Worm (Caenorhabditis elegans): Measurements from ENCODE around the gene F23D12.4.

F23D12.4 gene

ce11 chrX:14478743-14479428 lies 34.1 kb downstream of the F23D12.4 start, which contains the start of gene M163.11 (continued):
- TF ChIP-seq unc-39 (tag; optimal IDR thresholded peaks at IDR 0.05), result no peak
- TF ChIP-seq hlh-30 (tag; optimal IDR thresholded peaks at IDR 0.05; ENCODE audit: insufficient read depth), result peak; percentile 63
- TF ChIP-seq T26A8.4 (GFP tag; IDR thresholded peaks at IDR 0.05), result peak; percentile 22; the same call in 1 of the 2 replicates
- TF ChIP-seq aha-1 (tag), result peak; percentile 12
- TF ChIP-seq lir-3 (tag; optimal IDR thresholded peaks at IDR 0.05), result no peak
- peak; percentile 68 for TF ChIP-seq mes-2 (tag; optimal IDR thresholded peaks at IDR 0.05; ENCODE audit: poor library complexity, severe bottlenecking)
- TF ChIP-seq lsy-2 (tag; optimal IDR thresholded peaks at IDR 0.05), result no peak
- 0 out of 2 replicates have a peak, but pooled peaks have one; percentile 62 for TF ChIP-seq F44E2.7 (GFP tag; IDR thresholded peaks at IDR 0.05)
- no peak for TF ChIP-seq set-16 (GFP tag; IDR thresholded peaks at IDR 0.05)
- peak; percentile 82 for TF ChIP-seq pha-4 (GFP tag; IDR thresholded peaks at IDR 0.05)
- TF ChIP-seq pha-4 (tag; optimal IDR thresholded peaks at IDR 0.05), result no peak
- peak; percentile 81 for TF ChIP-seq lim-7 (GFP tag; IDR thresholded peaks at IDR 0.05)
- TF ChIP-seq madf-9 (GFP tag; conservative IDR thresholded peaks at IDR 0.05), result peak; percentile 77
- no peak for TF ChIP-seq unc-130 (GFP tag; optimal IDR thresholded peaks at IDR 0.05)
- TF ChIP-seq R02D3.7 (tag; optimal IDR thresholded peaks at IDR 0.05), result no peak
- peak; percentile 24 for TF ChIP-seq hmg-1.1 (GFP tag; IDR thresholded peaks at IDR 0.05)
- peak in 1 of 2 experiments; percentile 72 for TF ChIP-seq daf-16 (GFP tag; optimal IDR thresholded peaks at IDR 0.05)
- TF ChIP-seq daf-16 (tag; optimal IDR thresholded peaks at IDR 0.05), result peak; percentile 54
- TF ChIP-seq nhr-42 (GFP tag; IDR thresholded peaks at IDR 0.05), result peak; percentile 74
- peak; percentile 83 for TF ChIP-seq Y105C5A.15 (GFP tag; IDR thresholded peaks at IDR 0.05)
- no peak for TF ChIP-seq mdl-1 (tag; optimal IDR thresholded peaks at IDR 0.05)
- TF ChIP-seq ZK337.2 (GFP tag; IDR thresholded peaks at IDR 0.05), result peak; percentile 75; the same call in 1 of the 2 replicates
- TF ChIP-seq nhr-28 (tag; optimal IDR thresholded peaks at IDR 0.05), result peak; percentile 24
- no peak for TF ChIP-seq fos-1 (tag; optimal IDR thresholded peaks at IDR 0.05)
- peak; percentile 64 for TF ChIP-seq ctbp-1 (GFP tag; IDR thresholded peaks at IDR 0.05)
- TF ChIP-seq tra-1 (GFP tag; IDR thresholded peaks at IDR 0.05), result peak; percentile 74
- TF ChIP-seq Y5F2A.4 (GFP tag; optimal IDR thresholded peaks at IDR 0.05), result peak; percentile 16
- peak; percentile 73; the same call in 1 of the 2 replicates for TF ChIP-seq nhr-41 (GFP tag; IDR thresholded peaks at IDR 0.05)
- no peak for TF ChIP-seq ama-1 (optimal IDR thresholded peaks at IDR 0.05)
- no peak for TF ChIP-seq pqm-1 (tag; optimal IDR thresholded peaks at IDR 0.05)
- peak in 1 of 2 experiments; percentile 39 for TF ChIP-seq unc-62 (GFP tag; optimal IDR thresholded peaks at IDR 0.05 in 1 of 2)
- TF ChIP-seq unc-62 (tag; optimal IDR thresholded peaks at IDR 0.05), result no peak
- TF ChIP-seq nhr-25 (tag; optimal IDR thresholded peaks at IDR 0.05; ENCODE audit: borderline replicate concordance, insufficient read depth), result peak; percentile 30
- peak; percentile 64 for TF ChIP-seq duxl-1 (tag; optimal IDR thresholded peaks at IDR 0.05; ENCODE audit: poor library complexity)
- TF ChIP-seq spr-3 (GFP tag; optimal IDR thresholded peaks at IDR 0.05), result peak; percentile 55
- TF ChIP-seq skn-1 (tag; optimal IDR thresholded peaks at IDR 0.05), result no peak
- TF ChIP-seq D1046.2 (GFP tag; IDR thresholded peaks at IDR 0.05), result peak; percentile 85; the same call in 1 of the 2 replicates
- no peak for TF ChIP-seq nhr-237 (tag; optimal IDR thresholded peaks at IDR 0.05)
- peak; percentile 38 for TF ChIP-seq mep-1 (tag; optimal IDR thresholded peaks at IDR 0.05)
- TF ChIP-seq daf-19 (GFP tag; conservative IDR thresholded peaks at IDR 0.05), result 0 out of 2 replicates have a peak, but pooled peaks have one; percentile 21
- peak; percentile 2 for TF ChIP-seq ztf-7 (tag; optimal IDR thresholded peaks at IDR 0.05)
- peak; percentile 23 for TF ChIP-seq gei-8 (GFP tag; optimal IDR thresholded peaks at IDR 0.05)
- TF ChIP-seq lin-39 (tag; optimal IDR thresholded peaks at IDR 0.05), result no peak
- TF ChIP-seq ztf-11 (tag; optimal IDR thresholded peaks at IDR 0.05), result no peak
- TF ChIP-seq mdt-29 (GFP tag; IDR thresholded peaks at IDR 0.05), result peak; percentile 70
- TF ChIP-seq nhr-111 (GFP tag; optimal IDR thresholded peaks at IDR 0.05), result no peak
- TF ChIP-seq mxl-2 (GFP tag; conservative IDR thresholded peaks at IDR 0.05), result peak; percentile 72; the same call in 1 of the 2 replicates
- peak; percentile 80 for TF ChIP-seq dmd-8 (GFP tag; IDR thresholded peaks at IDR 0.05)
- TF ChIP-seq spr-1 (tag; optimal IDR thresholded peaks at IDR 0.05), result no peak
- peak; percentile 54; the same call in 1 of the 2 replicates for TF ChIP-seq ceh-20 (GFP tag; IDR thresholded peaks at IDR 0.05)
- TF ChIP-seq nhr-6 (tag; optimal IDR thresholded peaks at IDR 0.05), result no peak

Measured in whole organism, L4 larva.